Fruit fly (Drosophila melanogaster) whole organism, embryonic: ENCODE measurements around the gene mTor.
A peak's percentile ranks its signal among the peaks of the same experiment; 100 is the strongest.

Source experiments
- CG10267 ChIP-seq: fragments of 200-800 bp; sonication (Bioruptor generic); optimal IDR thresholded peaks from 2 replicates; lab custom pipeline; 2018; ENCODE audit warnings: missing biosample characterization, mild to moderate bottlenecking, missing genetic modification characterization, moderate library complexity
- CG10321 ChIP-seq: fragments of 200-800 bp; sonication (Bioruptor generic); IDR thresholded peaks from 2 replicates; pipeline ENCODE4 v1.3.6; 2022; ENCODE audit warnings: missing biosample characterization, missing genetic modification characterization
- CG11398 ChIP-seq: fragments of 200-800 bp; sonication (Bioruptor generic); optimal IDR thresholded peaks from 2 replicates; lab custom pipeline; 2016; ENCODE audit warnings: missing biosample characterization, missing genetic modification characterization
- CG11456 ChIP-seq: fragments of 200-800 bp; sonication (Bioruptor generic); IDR thresholded peaks from 3 replicates; pipeline ENCODE4 v1.3.6; 2022; ENCODE audit warnings: missing biosample characterization, missing genetic modification characterization
- CG12071 ChIP-seq: fragments of 200-800 bp; sonication (Bioruptor generic); optimal IDR thresholded peaks from 3 replicates; lab custom pipeline; 2018; ENCODE audit warnings: missing biosample characterization, mild to moderate bottlenecking, missing genetic modification characterization
- CG12219 ChIP-seq: fragments of 200-800 bp; sonication (Bioruptor generic); optimal IDR thresholded peaks from 3 replicates; lab custom pipeline; 2018; ENCODE audit warnings: missing biosample characterization, mild to moderate bottlenecking, missing genetic modification characterization
- CG12659 ChIP-seq: fragments of 200-800 bp; sonication (Bioruptor generic); optimal IDR thresholded peaks from 3 replicates; lab custom pipeline; 2017; ENCODE audit warnings: mild to moderate bottlenecking, missing biosample characterization, missing genetic modification reagents, missing genetic modification characterization
- CG14441 ChIP-seq: fragments of 200-800 bp; sonication (Bioruptor generic); IDR thresholded peaks from 2 replicates; pipeline ENCODE4 v1.3.6; 2022; ENCODE audit warnings: missing biosample characterization, missing genetic modification characterization
- CG15601 ChIP-seq: fragments of 200-800 bp; sonication (Bioruptor generic); optimal IDR thresholded peaks from 3 replicates; lab custom pipeline; 2019; ENCODE audit warnings: missing biosample characterization, mild to moderate bottlenecking, missing genetic modification characterization, moderate library complexity
- CG16863 ChIP-seq: fragments of 200-800 bp; sonication (Bioruptor generic); optimal IDR thresholded peaks from 3 replicates; lab custom pipeline; 2016; ENCODE audit warnings: missing biosample characterization, missing genetic modification characterization
- CG1832 ChIP-seq: fragments of 200-800 bp; sonication (Bioruptor generic); optimal IDR thresholded peaks from 2 replicates; lab custom pipeline; 2017; ENCODE audit warnings: missing biosample characterization, mild to moderate bottlenecking, missing genetic modification characterization, inconsistent platforms
- CG2889 ChIP-seq: fragments of 200-800 bp; sonication (Bioruptor generic); IDR thresholded peaks from 3 replicates; pipeline ENCODE4 v1.3.6; 2022; ENCODE audit warnings: missing biosample characterization, missing genetic modification characterization
- CG32767 ChIP-seq: fragments of 200-800 bp; sonication (Bioruptor generic); IDR thresholded peaks from 2 replicates; pipeline ENCODE4 v1.3.6; 2022; ENCODE audit warnings: missing biosample characterization, missing genetic modification characterization
- CG3407 ChIP-seq: fragments of 200-800 bp; sonication (Bioruptor generic); optimal IDR thresholded peaks from 2 replicates; lab custom pipeline; 2018; ENCODE audit warnings: missing biosample characterization, mild to moderate bottlenecking, missing genetic modification characterization
- CG3838 ChIP-seq: fragments of 200-800 bp; sonication (Bioruptor generic); optimal IDR thresholded peaks from 3 replicates; lab custom pipeline; 2016; ENCODE audit warnings: missing biosample characterization, missing genetic modification characterization
- CG42726 ChIP-seq: fragments of 200-800 bp; sonication (Bioruptor generic); IDR thresholded peaks from 2 replicates; pipeline ENCODE4 v1.3.6; 2022; ENCODE audit warnings: missing biosample characterization, missing genetic modification characterization; ENCODE audit not compliant: partially characterized antibody
- CG4730 ChIP-seq: fragments of 200-800 bp; sonication (Bioruptor generic); IDR thresholded peaks from 2 replicates; pipeline ENCODE4 v1.3.6; 2022; ENCODE audit warnings: missing biosample characterization, missing genetic modification characterization
- CG4820 ChIP-seq: fragments of 200-800 bp; sonication (Bioruptor generic); optimal IDR thresholded peaks from 3 replicates; lab custom pipeline; 2016; ENCODE audit warnings: missing biosample characterization, missing genetic modification characterization
- CG7963 ChIP-seq: fragments of 200-800 bp; sonication (Bioruptor generic); IDR thresholded peaks from 3 replicates; pipeline ENCODE4 v1.3.6; 2022; ENCODE audit warnings: missing biosample characterization, missing genetic modification characterization; ENCODE audit not compliant: partially characterized antibody
- CG9932 ChIP-seq: fragments of 200-800 bp; sonication (Bioruptor generic); IDR thresholded peaks from 2 replicates; pipeline ENCODE4 v1.3.6; 2022; ENCODE audit warnings: missing biosample characterization, missing genetic modification characterization
- Camta ChIP-seq: fragments of 200-800 bp; sonication (Bioruptor generic); optimal IDR thresholded peaks from 2 replicates; lab custom pipeline; 2016; ENCODE audit warnings: missing biosample characterization, missing genetic modification characterization
- CoRest ChIP-seq: fragments of 200-800 bp; sonication (Bioruptor generic); optimal IDR thresholded peaks from 3 replicates; lab custom pipeline; 2018; ENCODE audit warnings: missing biosample characterization, mild to moderate bottlenecking, missing genetic modification characterization, moderate library complexity
- Dfd ChIP-seq, 2 experiments: fragments of >200 bp; optimal IDR thresholded peaks; 2 replicates each; lab custom pipeline; 2017; ENCODE audit warnings: missing biosample characterization in 2 of 2, missing genetic modification characterization in 2 of 2
- Dll ChIP-seq: fragments of 200-800 bp; sonication (Bioruptor generic); IDR thresholded peaks from 4 replicates; pipeline ENCODE4 v1.3.6; 2022; ENCODE audit warnings: missing biosample characterization, missing genetic modification characterization; ENCODE audit not compliant: partially characterized antibody
- Dref ChIP-seq: fragments of 200-800 bp; sonication (Bioruptor generic); IDR thresholded peaks from 2 replicates; pipeline ENCODE4 v1.3.6; 2022; ENCODE audit warnings: missing biosample characterization, missing genetic modification characterization
- HLH54F ChIP-seq: fragments of 200-800 bp; sonication (Bioruptor generic); optimal IDR thresholded peaks from 3 replicates; lab custom pipeline; 2016; ENCODE audit warnings: missing biosample characterization, missing genetic modification characterization
- Hr3 ChIP-seq: fragments of 200-800 bp; sonication (Bioruptor generic); optimal IDR thresholded peaks from 3 replicates; lab custom pipeline; 2016; ENCODE audit warnings: missing biosample characterization, missing genetic modification characterization
- Hr78 ChIP-seq, 2 experiments: fragments of 200-800 bp in 1 of 2; fragments of >200 bp in 1 of 2; sonication (Bioruptor generic) in 1 of 2; optimal IDR thresholded peaks; 2 replicates each; lab custom pipeline; 2017 to 2019; ENCODE audit warnings: missing biosample characterization in 2 of 2, missing genetic modification characterization in 2 of 2, mild to moderate bottlenecking in 1 of 2, moderate library complexity in 1 of 2
- Xrp1 ChIP-seq: fragments of 200-800 bp; sonication (Bioruptor generic); IDR thresholded peaks from 2 replicates; pipeline ENCODE4 v1.3.6; 2022; ENCODE audit warnings: missing biosample characterization, missing genetic modification characterization
- al ChIP-seq: fragments of 200-800 bp; sonication (Bioruptor generic); IDR thresholded peaks from 2 replicates; pipeline ENCODE4 v1.3.6; 2022; ENCODE audit warnings: missing biosample characterization, missing genetic modification characterization
- ara ChIP-seq: fragments of 200-800 bp; sonication (Bioruptor generic); IDR thresholded peaks from 2 replicates; pipeline ENCODE4 v1.3.6; 2022; ENCODE audit warnings: missing biosample characterization, missing genetic modification characterization
- eyg ChIP-seq: fragments of 200-800 bp; sonication (Bioruptor generic); optimal IDR thresholded peaks from 3 replicates; lab custom pipeline; 2016; ENCODE audit warnings: missing biosample characterization, missing genetic modification characterization
- gcm ChIP-seq: fragments of 200-800 bp; sonication (Bioruptor generic); optimal IDR thresholded peaks from 2 replicates; lab custom pipeline; 2019; ENCODE audit warnings: missing biosample characterization, mild to moderate bottlenecking, missing genetic modification characterization, moderate library complexity
- hb ChIP-seq: fragments of 200-800 bp; sonication (Bioruptor generic); IDR thresholded peaks from 3 replicates; pipeline ENCODE4 v1.3.6; 2022; ENCODE audit warnings: missing biosample characterization, missing genetic modification characterization; ENCODE audit not compliant: partially characterized antibody
- ind ChIP-seq: fragments of 200-800 bp; sonication (Bioruptor generic); optimal IDR thresholded peaks from 3 replicates; lab custom pipeline; 2016; ENCODE audit warnings: missing biosample characterization, missing genetic modification characterization
- jumu ChIP-seq: fragments of 200-800 bp; sonication (Bioruptor generic); optimal IDR thresholded peaks from 3 replicates; lab custom pipeline; 2016; ENCODE audit warnings: missing biosample characterization, missing genetic modification characterization
- kni ChIP-seq: fragments of 200-800 bp; sonication (Bioruptor generic); optimal IDR thresholded peaks from 3 replicates; lab custom pipeline; 2017; ENCODE audit warnings: mild to moderate bottlenecking, missing biosample characterization, missing genetic modification reagents, missing genetic modification characterization
- lov ChIP-seq, 2 experiments: fragments of 200-800 bp in 1 of 2; fragments of >200 bp in 1 of 2; sonication (Bioruptor generic) in 1 of 2; IDR thresholded peaks in 1 of 2; optimal IDR thresholded peaks in 1 of 2; 2 replicates in 1 of 2; 3 replicates in 1 of 2; pipeline versions ENCODE4 v1.3.6 to Lab custom; 2017 to 2022; ENCODE audit warnings: missing biosample characterization in 1 of 2, missing genetic modification characterization in 1 of 2
- pho ChIP-seq: fragments of 200-800 bp; sonication (Bioruptor generic); optimal IDR thresholded peaks from 2 replicates; lab custom pipeline; 2016; ENCODE audit warnings: missing biosample characterization, missing genetic modification characterization
- phol ChIP-seq: fragments of 200-800 bp; sonication (Bioruptor generic); optimal IDR thresholded peaks from 3 replicates; lab custom pipeline; 2018; ENCODE audit warnings: missing biosample characterization, mild to moderate bottlenecking, missing genetic modification characterization, moderate library complexity
- row ChIP-seq: fragments of 200-800 bp; sonication (Bioruptor generic); IDR thresholded peaks from 3 replicates; pipeline ENCODE4 v1.3.6; 2022; ENCODE audit warnings: missing biosample characterization, missing genetic modification characterization
- sens-2 ChIP-seq: fragments of 200-800 bp; sonication (Bioruptor generic); IDR thresholded peaks from 2 replicates; pipeline ENCODE4 v1.3.6; 2022; ENCODE audit warnings: missing biosample characterization, missing genetic modification characterization
- seq ChIP-seq: fragments of 200-800 bp; sonication (Bioruptor generic); IDR thresholded peaks from 2 replicates; pipeline ENCODE4 v1.3.6; 2022; ENCODE audit warnings: missing biosample characterization, missing genetic modification characterization
- slbo ChIP-seq: fragments of 200-800 bp; sonication (Bioruptor generic); IDR thresholded peaks from 2 replicates; pipeline ENCODE4 v1.3.6; 2022; ENCODE audit warnings: missing biosample characterization, missing genetic modification characterization
- sob ChIP-seq: fragments of 200-800 bp; sonication (Bioruptor generic); IDR thresholded peaks from 2 replicates; pipeline ENCODE4 v1.3.6; 2022; ENCODE audit warnings: missing biosample characterization, missing genetic modification characterization
- ssp ChIP-seq: fragments of 200-800 bp; sonication (Bioruptor generic); IDR thresholded peaks from 2 replicates; pipeline ENCODE4 v1.3.6; 2022; ENCODE audit warnings: missing biosample characterization, missing genetic modification characterization
- sug ChIP-seq: fragments of 200-800 bp; optimal IDR thresholded peaks from 2 replicates; lab custom pipeline; 2019; ENCODE audit warnings: missing biosample characterization, mild to moderate bottlenecking, missing genetic modification characterization, moderate library complexity
- tio ChIP-seq: fragments of 200-800 bp; sonication (Bioruptor generic); optimal IDR thresholded peaks from 2 replicates; lab custom pipeline; 2017; ENCODE audit warnings: missing biosample characterization, missing genetic modification characterization, inconsistent platforms
- tna ChIP-seq: fragments of 200-800 bp; sonication (Bioruptor generic); IDR thresholded peaks from 2 replicates; pipeline ENCODE4 v1.3.6; 2022; ENCODE audit warnings: missing biosample characterization, missing genetic modification characterization; ENCODE audit not compliant: partially characterized antibody
- wor ChIP-seq: fragments of 200-800 bp; sonication (Bioruptor generic); IDR thresholded peaks from 2 replicates; pipeline ENCODE4 v1.3.6; 2022; ENCODE audit warnings: missing biosample characterization, missing genetic modification characterization
- zen ChIP-seq: fragments of 200-800 bp; sonication (Bioruptor generic); optimal IDR thresholded peaks from 3 replicates; lab custom pipeline; 2018; ENCODE audit warnings: missing biosample characterization, mild to moderate bottlenecking, missing genetic modification characterization, moderate library complexity

Gene mTor

dm6 chr2L:12982107-12982506 lies 22.2 kb upstream of the mTor start (continued):
- TF ChIP-seq sob (no peak), Camta (GFP tag; lab: Kevin White, UChicago) (no peak), al (GFP tag; lab: Robert Waterston, UW) (no peak), CG1832 (GFP tag; lab: Kevin White, UChicago) (no peak), CG32767 (GFP tag; lab: Robert Waterston, UW) (no peak), CG4730 (GFP tag; lab: Robert Waterston, UW) (no peak), jumu (GFP tag; lab: Kevin White, UChicago) (no peak), Dll (GFP tag; lab: Robert Waterston, UW) (no peak), Hr3 (GFP tag; lab: Kevin White, UChicago) (no peak), phol (tag; lab: Kevin White, UChicago) (peak; percentile 28), CG42726 (GFP tag; lab: Robert Waterston, UW) (no peak), Xrp1 (peak; percentile 42; the same call in 1 of the 2 replicates), sens-2 (GFP tag; lab: Robert Waterston, UW) (no peak), pho (no peak), CG3407 (GFP tag; lab: Kevin White, UChicago) (no peak), gcm (no peak), eyg (GFP tag; lab: Kevin White, UChicago) (no peak), HLH54F (GFP tag; lab: Kevin White, UChicago) (no peak), Hr78 (GFP tag; optimal IDR thresholded peaks at IDR 0.05; lab: Kevin White, UChicago) (no peak), hb (GFP tag; lab: Robert Waterston, UW) (0 out of 3 replicates have a peak, but pooled peaks have one; percentile 20), CG7963 (no peak), Dref (no peak), CG14441 (GFP tag; lab: Robert Waterston, UW) (0 out of 2 replicates have a peak, but pooled peaks have one; percentile 26), kni (GFP tag; lab: Kevin White, UChicago) (no peak), CG4820 (GFP tag; lab: Kevin White, UChicago) (no peak), lov (optimal IDR thresholded peaks at IDR 0.05; lab: Kevin White, UChicago) (no peak), lov (GFP tag; IDR thresholded peaks at IDR 0.05; lab: Robert Waterston, UW) (no peak), slbo (GFP tag; lab: Robert Waterston, UW) (0 out of 2 replicates have a peak, but pooled peaks have one; percentile 17), CG12071 (GFP tag; lab: Kevin White, UChicago) (no peak), ara (GFP tag; lab: Robert Waterston, UW) (no peak), ind (GFP tag; lab: Kevin White, UChicago) (no peak), CG10321 (GFP tag; lab: Robert Waterston, UW) (no peak), tio (no peak), seq (no peak), CG15601 (tag; lab: Kevin White, UChicago) (no peak), CG2889 (GFP tag; lab: Robert Waterston, UW) (no peak), CG12219 (GFP tag; lab: Kevin White, UChicago) (no peak), CG11398 (GFP tag; lab: Kevin White, UChicago) (no peak), CG10267 (tag; lab: Kevin White, UChicago) (no peak), CG12659 (GFP tag; lab: Kevin White, UChicago) (no peak), CG11456 (GFP tag; lab: Robert Waterston, UW) (0 out of 3 replicates have a peak, but pooled peaks have one; percentile 57), CoRest (tag; lab: Kevin White, UChicago) (no peak), row (GFP tag; lab: Robert Waterston, UW) (0 out of 3 replicates have a peak, but pooled peaks have one; percentile 40), zen (peak; percentile 21), sug (tag; lab: Kevin White, UChicago) (no peak), wor (GFP tag; lab: Robert Waterston, UW) (no peak), Dfd (GFP tag; optimal IDR thresholded peaks at IDR 0.05; lab: Kevin White, UChicago) (no peak), CG16863 (GFP tag; lab: Kevin White, UChicago) (no peak), tna (GFP tag; lab: Robert Waterston, UW) (no peak), CG3838 (GFP tag; lab: Kevin White, UChicago) (no peak), CG9932 (GFP tag; lab: Robert Waterston, UW) (no peak), ssp (GFP tag; lab: Robert Waterston, UW) (no peak; the same call in 1 of the 2 replicates)
